Worm (Caenorhabditis elegans) whole organism, early embryonic: ENCODE results near the gene C03A3.9.

Source experiments
- ceh-13 ChIP-seq: fragments of 200-800 bp; sonication (Bioruptor generic); optimal IDR thresholded peaks from 2 replicates; lab custom pipeline; 2018; ENCODE audit warnings: mild to moderate bottlenecking, missing genetic modification characterization, missing compliant biosample characterization
- ceh-36 ChIP-seq: sonication (generic microtip); optimal IDR thresholded peaks from 2 replicates; lab custom pipeline; 2016; ENCODE audit warnings: missing genetic modification characterization, inconsistent platforms, missing compliant biosample characterization
- scrt-1 ChIP-seq: fragments of 200-800 bp; sonication (Bioruptor generic); IDR thresholded peaks from 2 replicates; pipeline ENCODE4 v1.3.6; 2022; ENCODE audit warnings: missing genetic modification characterization, missing compliant biosample characterization

Gene C03A3.9

ce11 chrX:11316750-11317149 is 49.9 kb downstream of the C03A3.9 start, which contains the start of gene nlp-57:
TSS of gene nlp-57 (plus strand) at chrX:11317050.
- no peak for TF ChIP-seq ceh-36
- no peak for TF ChIP-seq scrt-1
- TF ChIP-seq ceh-13 = no peak
